Worm (Caenorhabditis elegans): ENCODE data around the gene F39B3.3.

F39B3.3 gene

DNA sequence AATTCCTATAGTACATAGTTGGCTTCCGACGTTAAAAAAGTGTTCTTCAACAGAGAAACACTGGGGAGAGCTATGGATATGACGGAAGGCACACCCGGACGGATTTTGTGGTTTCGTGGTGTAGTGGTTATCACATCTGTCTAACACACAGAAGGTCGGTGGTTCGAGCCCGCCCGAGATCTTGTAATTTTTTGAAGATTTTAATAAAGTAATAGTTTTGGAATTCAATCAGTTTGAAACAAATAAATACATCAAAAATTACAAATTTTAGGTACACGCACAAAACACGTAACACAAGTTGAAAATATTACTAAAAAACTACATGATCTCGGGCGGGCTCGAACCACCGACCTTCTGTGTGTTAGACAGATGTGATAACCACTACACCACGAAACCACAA lies 32.3 kb upstream of the F39B3.3 start:
- TF ChIP-seq B0310.2 (tag; optimal IDR thresholded peaks at IDR 0.05) (no peak), flt-1 (GFP tag; IDR thresholded peaks at IDR 0.05) (peak; percentile 55), hnd-1 (tag; optimal IDR thresholded peaks at IDR 0.05) (no peak), hmg-4 (GFP tag; optimal IDR thresholded peaks at IDR 0.05) (no peak), ceh-13 (GFP tag; optimal IDR thresholded peaks at IDR 0.05) (peak; percentile 29), tbx-37 (GFP tag; conservative IDR thresholded peaks at IDR 0.05) (0 out of 2 replicates have a peak, but pooled peaks have one; percentile 34), tra-4 (tag; optimal IDR thresholded peaks at IDR 0.05) (no peak), tbx-11 (GFP tag; IDR thresholded peaks at IDR 0.05) (peak; percentile 67; the same call in 1 of the 2 replicates), sea-1 (GFP tag; conservative IDR thresholded peaks at IDR 0.05) (peak; percentile 79; the same call in 1 of the 2 replicates), pes-1 (GFP tag; IDR thresholded peaks at IDR 0.05) (peak; percentile 81), ceh-36 (tag; optimal IDR thresholded peaks at IDR 0.05) (peak; percentile 64), aly-1 (tag; optimal IDR thresholded peaks at IDR 0.05) (no peak), F13C5.2 (tag; optimal IDR thresholded peaks at IDR 0.05) (no peak), scrt-1 (GFP tag; IDR thresholded peaks at IDR 0.05) (peak; percentile 75; the same call in 1 of the 2 replicates), hmbx-1 (tag; optimal IDR thresholded peaks at IDR 0.05) (no peak), ets-7 (tag; optimal IDR thresholded peaks at IDR 0.05) (no peak), ama-1 (optimal IDR thresholded peaks at IDR 0.05) (no peak)

DNA sequence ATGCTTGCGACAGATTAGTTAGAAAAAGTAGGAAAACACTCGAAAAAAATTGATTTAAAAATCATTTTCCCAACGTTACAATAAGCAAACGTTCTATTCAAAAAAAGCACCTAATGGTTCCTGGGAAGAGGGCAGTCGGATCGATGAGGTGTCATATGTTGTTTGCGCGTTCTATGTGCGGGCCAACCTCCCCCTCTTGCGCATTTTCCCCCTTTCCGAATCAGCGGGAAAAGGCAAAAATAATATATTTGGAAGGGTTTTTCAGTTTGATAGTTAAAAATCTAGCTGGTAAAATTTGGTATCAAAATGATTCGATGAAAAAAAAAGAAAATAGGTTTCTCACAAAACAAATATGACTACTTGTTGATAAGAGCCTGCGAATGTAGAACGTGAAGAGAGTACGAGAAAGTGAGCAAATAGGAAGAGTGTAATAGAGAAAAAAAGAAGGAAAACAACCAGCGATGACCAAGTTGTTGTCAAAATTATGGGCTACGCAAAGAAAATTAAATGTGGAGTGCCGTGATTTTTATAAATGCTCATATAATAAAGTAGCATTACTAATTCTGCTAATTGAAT lies 31.6 kb upstream of the F39B3.3 start:
- TF ChIP-seq sea-1 (GFP tag; conservative IDR thresholded peaks at IDR 0.05): 0 out of 2 replicates have a peak, but pooled peaks have one; percentile 64
- TF ChIP-seq tbx-37 (GFP tag; conservative IDR thresholded peaks at IDR 0.05): peak; percentile 32; the same call in 1 of the 2 replicates
- no peak for TF ChIP-seq pes-1 (GFP tag; IDR thresholded peaks at IDR 0.05)
- peak; percentile 17 for TF ChIP-seq hmg-4 (GFP tag; optimal IDR thresholded peaks at IDR 0.05)
- no peak for TF ChIP-seq B0310.2 (tag; optimal IDR thresholded peaks at IDR 0.05)

DNA sequence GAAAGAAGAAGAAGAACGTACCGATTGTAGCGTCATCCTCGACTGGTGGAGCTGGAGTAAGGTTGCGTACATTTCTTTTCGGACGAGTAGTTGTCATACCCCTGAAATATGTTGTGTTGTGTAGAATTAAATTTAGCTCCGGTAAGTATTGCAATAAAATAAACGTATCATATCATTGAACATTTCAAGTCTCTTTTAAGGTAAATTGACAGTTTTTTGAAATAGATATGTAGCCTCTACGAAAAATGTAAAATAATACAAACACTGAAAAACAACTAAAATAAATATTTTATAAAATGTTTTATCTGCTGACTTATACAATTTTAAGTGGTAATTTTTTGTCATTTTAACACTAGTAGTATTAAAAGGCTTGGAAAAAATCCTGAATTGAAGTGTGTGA lies 31.0 kb upstream of the F39B3.3 start, which contains the start of gene C16H3.3:
Gene C16H3.3, minus strand, starts transcription at position 101 of the 400 bp plus-strand sequence.
- TF ChIP-seq ceh-36 (tag; optimal IDR thresholded peaks at IDR 0.05) (no peak), ama-1 (optimal IDR thresholded peaks at IDR 0.05) (no peak), tbx-11 (GFP tag; IDR thresholded peaks at IDR 0.05) (no peak), F13C5.2 (tag; optimal IDR thresholded peaks at IDR 0.05) (no peak), tbx-37 (GFP tag; conservative IDR thresholded peaks at IDR 0.05) (no peak), sea-1 (GFP tag; conservative IDR thresholded peaks at IDR 0.05) (no peak), B0310.2 (tag; optimal IDR thresholded peaks at IDR 0.05) (no peak), flt-1 (GFP tag; IDR thresholded peaks at IDR 0.05) (no peak), ets-7 (tag; optimal IDR thresholded peaks at IDR 0.05) (no peak), hmbx-1 (tag; optimal IDR thresholded peaks at IDR 0.05) (no peak), aly-1 (tag; optimal IDR thresholded peaks at IDR 0.05) (no peak), hnd-1 (tag; optimal IDR thresholded peaks at IDR 0.05) (no peak), ceh-13 (GFP tag; optimal IDR thresholded peaks at IDR 0.05) (no peak), pes-1 (GFP tag; IDR thresholded peaks at IDR 0.05) (no peak), scrt-1 (GFP tag; IDR thresholded peaks at IDR 0.05) (no peak), hmg-4 (GFP tag; optimal IDR thresholded peaks at IDR 0.05) (no peak)

DNA sequence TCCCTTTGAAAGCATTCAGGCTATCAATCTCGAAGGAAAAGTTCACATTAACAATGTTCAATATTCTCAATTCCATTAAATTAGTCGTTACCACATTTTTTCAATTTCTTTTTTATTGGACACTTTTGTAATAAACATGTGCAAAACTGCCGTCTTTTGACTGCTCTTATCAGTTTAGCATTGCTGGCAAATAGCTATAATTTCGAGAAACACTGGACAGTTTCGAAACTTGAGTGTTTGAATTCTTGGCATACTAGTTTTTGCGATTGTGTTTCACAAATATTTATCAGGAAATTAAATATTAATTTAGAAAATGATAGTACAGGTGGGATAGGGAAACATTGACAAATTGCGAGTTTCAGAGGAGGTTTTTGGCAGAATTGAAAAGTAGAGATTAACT lies 22.4 kb upstream of the F39B3.3 start:
- TF ChIP-seq F13C5.2 (tag; optimal IDR thresholded peaks at IDR 0.05) (no peak), sea-1 (GFP tag; conservative IDR thresholded peaks at IDR 0.05) (no peak), tbx-11 (GFP tag; IDR thresholded peaks at IDR 0.05) (no peak), tbx-37 (GFP tag; conservative IDR thresholded peaks at IDR 0.05) (no peak), pes-1 (GFP tag; IDR thresholded peaks at IDR 0.05) (no peak), scrt-1 (GFP tag; IDR thresholded peaks at IDR 0.05) (no peak), ama-1 (optimal IDR thresholded peaks at IDR 0.05) (no peak), ets-7 (tag; optimal IDR thresholded peaks at IDR 0.05) (no peak), hmg-4 (GFP tag; optimal IDR thresholded peaks at IDR 0.05) (no peak), ceh-13 (GFP tag; optimal IDR thresholded peaks at IDR 0.05) (no peak), hnd-1 (tag; optimal IDR thresholded peaks at IDR 0.05) (no peak), tra-4 (tag; optimal IDR thresholded peaks at IDR 0.05) (no peak), aly-1 (tag; optimal IDR thresholded peaks at IDR 0.05) (no peak), flt-1 (GFP tag; IDR thresholded peaks at IDR 0.05) (no peak), ceh-36 (tag; optimal IDR thresholded peaks at IDR 0.05) (no peak), B0310.2 (tag; optimal IDR thresholded peaks at IDR 0.05) (no peak), hmbx-1 (tag; optimal IDR thresholded peaks at IDR 0.05) (no peak)

DNA sequence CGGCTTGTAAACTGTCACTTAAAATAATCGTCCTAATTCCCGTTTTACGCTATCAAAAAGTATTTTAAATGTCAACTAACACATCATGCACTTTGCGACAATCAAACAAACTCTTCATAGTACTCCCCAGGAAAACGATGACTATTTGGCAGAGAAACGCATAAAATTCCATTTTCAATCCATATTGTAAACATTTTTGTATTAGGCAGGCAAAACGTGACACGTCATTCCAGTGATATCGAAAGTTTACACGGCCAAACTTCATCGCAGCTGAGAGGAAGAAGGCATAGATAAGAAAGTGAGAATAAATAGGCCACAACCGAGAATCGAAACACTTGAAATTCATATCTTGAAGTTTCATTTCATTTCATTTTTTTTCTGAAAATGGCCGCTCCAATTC lies 21.2 kb upstream of the F39B3.3 start, which contains the start of gene lec-9:
Gene lec-9, plus strand, starts transcription at position 349 of the 400 bp plus-strand sequence.
- TF ChIP-seq ceh-13 (GFP tag; optimal IDR thresholded peaks at IDR 0.05): no peak
- no peak for TF ChIP-seq ama-1 (optimal IDR thresholded peaks at IDR 0.05)
- TF ChIP-seq sea-1 (GFP tag; conservative IDR thresholded peaks at IDR 0.05): no peak
- no peak for TF ChIP-seq B0310.2 (tag; optimal IDR thresholded peaks at IDR 0.05)
- no peak for TF ChIP-seq aly-1 (tag; optimal IDR thresholded peaks at IDR 0.05)
- no peak for TF ChIP-seq ets-7 (tag; optimal IDR thresholded peaks at IDR 0.05)
- TF ChIP-seq pes-1 (GFP tag; IDR thresholded peaks at IDR 0.05): no peak
- TF ChIP-seq tbx-37 (GFP tag; conservative IDR thresholded peaks at IDR 0.05): no peak
- no peak for TF ChIP-seq hmg-4 (GFP tag; optimal IDR thresholded peaks at IDR 0.05)
- TF ChIP-seq tbx-11 (GFP tag; IDR thresholded peaks at IDR 0.05): no peak
- TF ChIP-seq flt-1 (GFP tag; IDR thresholded peaks at IDR 0.05): no peak
- no peak for TF ChIP-seq ceh-36 (tag; optimal IDR thresholded peaks at IDR 0.05)

DNA sequence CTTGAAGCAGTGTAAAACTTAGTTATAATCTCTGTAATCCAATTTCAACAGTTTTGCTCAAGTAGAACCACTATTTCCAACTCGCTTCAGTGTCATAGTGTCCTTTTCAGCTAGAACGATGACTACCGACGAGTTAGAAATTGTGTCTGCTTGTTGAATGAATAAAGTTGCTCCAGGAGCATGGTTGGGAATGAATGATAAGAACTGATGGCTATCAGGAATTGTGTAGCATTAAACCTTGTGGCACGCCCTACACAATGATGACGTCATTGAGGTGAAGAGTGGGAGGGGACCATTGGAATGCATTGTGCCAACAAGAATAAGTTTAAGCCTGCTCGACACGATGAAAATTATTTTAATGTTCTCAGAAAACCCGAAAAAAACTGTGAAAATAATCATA lies 19.8 kb upstream of the F39B3.3 start:
- TF ChIP-seq hmbx-1 (tag; optimal IDR thresholded peaks at IDR 0.05) (no peak), flt-1 (GFP tag; IDR thresholded peaks at IDR 0.05) (no peak), sea-1 (GFP tag; conservative IDR thresholded peaks at IDR 0.05) (no peak), tra-4 (tag; optimal IDR thresholded peaks at IDR 0.05) (no peak), B0310.2 (tag; optimal IDR thresholded peaks at IDR 0.05) (no peak), scrt-1 (GFP tag; IDR thresholded peaks at IDR 0.05) (no peak), aly-1 (tag; optimal IDR thresholded peaks at IDR 0.05) (no peak), ceh-36 (tag; optimal IDR thresholded peaks at IDR 0.05) (no peak), hmg-4 (GFP tag; optimal IDR thresholded peaks at IDR 0.05) (no peak), ceh-13 (GFP tag; optimal IDR thresholded peaks at IDR 0.05) (no peak), tbx-11 (GFP tag; IDR thresholded peaks at IDR 0.05) (no peak), tbx-37 (GFP tag; conservative IDR thresholded peaks at IDR 0.05) (no peak), hnd-1 (tag; optimal IDR thresholded peaks at IDR 0.05) (no peak), pes-1 (GFP tag; IDR thresholded peaks at IDR 0.05) (no peak), F13C5.2 (tag; optimal IDR thresholded peaks at IDR 0.05) (no peak)

DNA sequence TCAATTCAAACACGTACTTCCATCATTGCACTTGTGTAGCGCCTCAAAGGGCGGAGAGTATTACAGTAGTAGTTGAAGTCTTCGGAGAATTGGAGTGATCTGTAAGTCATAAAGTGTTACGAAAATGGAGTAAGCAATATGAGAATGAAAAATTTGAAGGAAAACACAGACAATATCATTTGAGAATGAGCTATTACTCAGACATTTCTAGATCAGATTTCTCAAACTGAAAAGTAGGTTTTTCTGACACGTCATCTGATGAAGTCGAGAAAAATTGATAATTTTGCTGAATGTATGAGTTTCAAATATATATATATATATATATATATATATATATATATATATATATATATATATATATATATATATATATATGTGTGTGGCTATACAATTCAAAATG lies 868 bp upstream of the F39B3.3 start, which contains the start of gene frpr-7:
Gene frpr-7, minus strand, starts transcription at position 101 of the 400 bp plus-strand sequence.
- TF ChIP-seq hmbx-1 (tag; optimal IDR thresholded peaks at IDR 0.05): no peak
- TF ChIP-seq tbx-11 (GFP tag; IDR thresholded peaks at IDR 0.05): no peak
- no peak for TF ChIP-seq flt-1 (GFP tag; IDR thresholded peaks at IDR 0.05)
- TF ChIP-seq hmg-4 (GFP tag; optimal IDR thresholded peaks at IDR 0.05): no peak

Data from whole organism, early embryonic.